Worm (Caenorhabditis elegans): ENCODE data around the gene rps-1.

The rps-1 gene

ce11 chrIII:4449357-4449756, 26.4 kb upstream of the rps-1 start (continued):
- no peak for TF ChIP-seq dmd-9 (GFP tag; IDR thresholded peaks at IDR 0.05)
- 0 out of 2 replicates have a peak, but pooled peaks have one; percentile 41 for TF ChIP-seq egl-43 (GFP tag; IDR thresholded peaks at IDR 0.05)
- no peak for TF ChIP-seq nhr-111 (GFP tag; optimal IDR thresholded peaks at IDR 0.05)
- no peak for TF ChIP-seq mxl-3 (GFP tag; optimal IDR thresholded peaks at IDR 0.05)
- 0 out of 2 replicates have a peak, but pooled peaks have one; percentile 53 for TF ChIP-seq snpc-1.2 (GFP tag; IDR thresholded peaks at IDR 0.05)
- TF ChIP-seq ceh-20 (GFP tag; IDR thresholded peaks at IDR 0.05) = no peak
- TF ChIP-seq ces-1 (GFP tag; optimal IDR thresholded peaks at IDR 0.05) = no peak
- no peak for TF ChIP-seq Y5F2A.4 (GFP tag; optimal IDR thresholded peaks at IDR 0.05)
- no peak for TF ChIP-seq ztf-7 (tag; optimal IDR thresholded peaks at IDR 0.05)
- TF ChIP-seq pqm-1 (tag; optimal IDR thresholded peaks at IDR 0.05) = no peak
- no peak for TF ChIP-seq aly-2 (tag; optimal IDR thresholded peaks at IDR 0.05)
- no peak for TF ChIP-seq ZK546.5 (tag; optimal IDR thresholded peaks at IDR 0.05)
- no peak for TF ChIP-seq zip-11 (GFP tag; IDR thresholded peaks at IDR 0.05)
- TF ChIP-seq ctbp-1 (GFP tag; IDR thresholded peaks at IDR 0.05) = no peak
- TF ChIP-seq lin-38 (GFP tag; IDR thresholded peaks at IDR 0.05) = peak; percentile 63
- TF ChIP-seq mdl-1 (tag; optimal IDR thresholded peaks at IDR 0.05) = no peak
- TF ChIP-seq lim-7 (GFP tag; IDR thresholded peaks at IDR 0.05) = peak; percentile 61; the same call in 1 of the 2 replicates
- no peak for TF ChIP-seq hmg-1.1 (GFP tag; IDR thresholded peaks at IDR 0.05)
- TF ChIP-seq skn-1 (tag; optimal IDR thresholded peaks at IDR 0.05) = no peak
- TF ChIP-seq snpc-4 (tag; optimal IDR thresholded peaks at IDR 0.05) = no peak
- peak in 1 of 2 experiments; percentile 64 for TF ChIP-seq daf-16 (GFP tag; optimal IDR thresholded peaks at IDR 0.05)
- no peak for TF ChIP-seq daf-16 (tag; optimal IDR thresholded peaks at IDR 0.05)
- TF ChIP-seq rbr-2 (tag; optimal IDR thresholded peaks at IDR 0.05) = no peak
- TF ChIP-seq pha-4 (GFP tag; IDR thresholded peaks at IDR 0.05) = peak; percentile 41; the same call in 1 of the 2 replicates
- TF ChIP-seq pha-4 (tag; optimal IDR thresholded peaks at IDR 0.05) = no peak
- no peak for TF ChIP-seq fos-1 (tag; optimal IDR thresholded peaks at IDR 0.05)
- 0 out of 2 replicates have a peak, but pooled peaks have one; percentile 28 for TF ChIP-seq F26F4.8 (GFP tag; conservative IDR thresholded peaks at IDR 0.05)
- no peak for TF ChIP-seq ztf-11 (tag; optimal IDR thresholded peaks at IDR 0.05)
- TF ChIP-seq cey-2 (tag; optimal IDR thresholded peaks at IDR 0.05; ENCODE audit: borderline replicate concordance, insufficient read depth) = no peak
- peak in 1 of 2 experiments; percentile 47 for TF ChIP-seq unc-62 (GFP tag; optimal IDR thresholded peaks at IDR 0.05 in 1 of 2)
- TF ChIP-seq unc-62 (tag; optimal IDR thresholded peaks at IDR 0.05) = no peak
- no peak for TF ChIP-seq egl-27 (tag; optimal IDR thresholded peaks at IDR 0.05)
- TF ChIP-seq mep-1 (tag; optimal IDR thresholded peaks at IDR 0.05) = no peak
- no peak for TF ChIP-seq ceh-62 (tag; optimal IDR thresholded peaks at IDR 0.05)
- no peak for TF ChIP-seq tra-1 (GFP tag; IDR thresholded peaks at IDR 0.05)
- no peak for TF ChIP-seq gei-8 (GFP tag; optimal IDR thresholded peaks at IDR 0.05)
- TF ChIP-seq tag-97 (GFP tag; IDR thresholded peaks at IDR 0.05) = no peak
- TF ChIP-seq R02D3.7 (tag; optimal IDR thresholded peaks at IDR 0.05) = no peak
- TF ChIP-seq dpl-1 (GFP tag; optimal IDR thresholded peaks at IDR 0.05) = no peak
- no peak for TF ChIP-seq hlh-11 (tag; optimal IDR thresholded peaks at IDR 0.05)
- no peak for TF ChIP-seq zfp-2 (tag; optimal IDR thresholded peaks at IDR 0.05)
- TF ChIP-seq daf-19 (GFP tag; conservative IDR thresholded peaks at IDR 0.05) = peak; percentile 46; the same call in 1 of the 2 replicates
- no peak for TF ChIP-seq fkh-10 (GFP tag; optimal IDR thresholded peaks at IDR 0.05)
- TF ChIP-seq lir-3 (tag; optimal IDR thresholded peaks at IDR 0.05) = no peak
- no peak for TF ChIP-seq nhr-10 (tag; optimal IDR thresholded peaks at IDR 0.05)
- TF ChIP-seq aha-1 (tag) = no peak
- TF ChIP-seq sdz-12 (GFP tag; optimal IDR thresholded peaks at IDR 0.05) = no peak
- no peak for TF ChIP-seq zip-2 (tag; optimal IDR thresholded peaks at IDR 0.05)
- no peak for TF ChIP-seq duxl-1 (tag; optimal IDR thresholded peaks at IDR 0.05; ENCODE audit: poor library complexity)
- TF ChIP-seq ceh-44 (GFP tag; IDR thresholded peaks at IDR 0.05) = no peak
- TF ChIP-seq hif-1 (tag; optimal IDR thresholded peaks at IDR 0.05) = no peak
- TF ChIP-seq nhr-11 (tag; optimal IDR thresholded peaks at IDR 0.05) = no peak
- no peak for TF ChIP-seq set-16 (GFP tag; IDR thresholded peaks at IDR 0.05)

All from whole organism, L4 larva.